Worm (Caenorhabditis elegans) whole organism, young adult: ENCODE data around the gene set-22.
A peak's percentile ranks its signal among the peaks of the same experiment; 100 is the strongest.

Experiments
- B0019.2 ChIP-seq: fragments of 200-800 bp; sonication (Bioruptor generic); conservative IDR thresholded peaks from 2 replicates; pipeline ENCODE4 v1.3.6; 2022; ENCODE audit warnings: missing genetic modification reagents, missing genetic modification characterization, missing compliant biosample characterization
- B0336.3 ChIP-seq: fragments of 200-800 bp; sonication (Bioruptor generic); IDR thresholded peaks from 2 replicates; pipeline ENCODE4 v1.3.6; 2022; ENCODE audit warnings: missing genetic modification characterization, missing compliant biosample characterization
- F23B12.7 ChIP-seq: sonication (generic microtip); optimal IDR thresholded peaks from 2 replicates; lab custom pipeline; 2017; ENCODE audit warnings: missing genetic modification characterization, mild to moderate bottlenecking, missing compliant biosample characterization, antibody characterized with exemption, moderate library complexity; ENCODE audit not compliant: insufficient read depth
- F57A8.1 ChIP-seq: fragments of 200-800 bp; sonication (Bioruptor generic); optimal IDR thresholded peaks from 2 replicates; lab custom pipeline; 2018; ENCODE audit warnings: mild to moderate bottlenecking, missing genetic modification characterization, moderate library complexity, missing compliant biosample characterization
- F57C9.4 ChIP-seq: sonication (generic microtip); optimal IDR thresholded peaks from 2 replicates; lab custom pipeline; 2017; ENCODE audit warnings: mild to moderate bottlenecking, missing genetic modification characterization, missing compliant biosample characterization
- Y53F4B.3 ChIP-seq: fragments of 200-800 bp; sonication (Bioruptor generic); IDR thresholded peaks from 2 replicates; pipeline ENCODE4 v1.3.6; 2022; ENCODE audit warnings: missing genetic modification reagents, missing genetic modification characterization, missing compliant biosample characterization
- ama-1 ChIP-seq, 3 experiments: fragments of 150-350 bp in 1 of 3; sonication (generic microtip) in 2 of 3; optimal IDR thresholded peaks; 2 replicates each; lab custom pipeline; 2014 to 2018; ENCODE audit warnings: missing biosample characterization in 2 of 3, missing genetic modification characterization in 2 of 3, missing genetic modification reagents in 2 of 3
- attf-5 ChIP-seq: fragments of 200-800 bp; sonication (Bioruptor generic); optimal IDR thresholded peaks from 2 replicates; lab custom pipeline; 2018; ENCODE audit warnings: mild to moderate bottlenecking, missing genetic modification characterization, missing compliant biosample characterization
- cebp-1 ChIP-seq, 2 experiments: fragments of 200-800 bp in 1 of 2; sonication (Bioruptor generic) in 1 of 2; sonication (generic microtip) in 1 of 2; IDR thresholded peaks in 1 of 2; optimal IDR thresholded peaks in 1 of 2; 2 replicates each; pipeline versions ENCODE4 v1.3.6 to Lab custom; 2017 to 2022; ENCODE audit warnings: missing compliant biosample characterization in 2 of 2, missing genetic modification characterization in 2 of 2, mild to moderate bottlenecking in 1 of 2, missing genetic modification reagents in 1 of 2, moderate library complexity in 1 of 2
- ceh-27 ChIP-seq: fragments of 200-800 bp; sonication (Bioruptor generic); optimal IDR thresholded peaks from 2 replicates; lab custom pipeline; 2018; ENCODE audit warnings: mild to moderate bottlenecking, missing genetic modification characterization, moderate library complexity, missing compliant biosample characterization
- ceh-58 ChIP-seq: fragments of 200-800 bp; sonication (Bioruptor generic); IDR thresholded peaks from 2 replicates; pipeline ENCODE4 v1.3.6; 2022; ENCODE audit warnings: missing genetic modification characterization, missing compliant biosample characterization
- chd-7 ChIP-seq: sonication (generic microtip); optimal IDR thresholded peaks from 2 replicates; lab custom pipeline; 2016; ENCODE audit warnings: mild to moderate bottlenecking, missing genetic modification characterization, moderate library complexity, missing compliant biosample characterization
- die-1 ChIP-seq: sonication (generic microtip); optimal IDR thresholded peaks from 2 replicates; lab custom pipeline; 2016; ENCODE audit warnings: missing genotype, mild to moderate bottlenecking, missing genetic modification characterization, missing compliant biosample characterization
- egrh-3 ChIP-seq: fragments of 200-800 bp; sonication (Bioruptor generic); IDR thresholded peaks from 2 replicates; pipeline ENCODE4 v1.3.6; 2022; ENCODE audit warnings: missing genetic modification reagents, missing genetic modification characterization, missing compliant biosample characterization
- fkh-3 ChIP-seq: sonication (generic microtip); optimal IDR thresholded peaks from 2 replicates; lab custom pipeline; 2016; ENCODE audit warnings: mild to moderate bottlenecking, missing genetic modification characterization, missing compliant biosample characterization
- gei-17 ChIP-seq: fragments of 200-800 bp; sonication (Bioruptor generic); optimal IDR thresholded peaks from 2 replicates; lab custom pipeline; 2018; ENCODE audit warnings: mild to moderate bottlenecking, missing genetic modification characterization, missing compliant biosample characterization
- hrde-1 ChIP-seq: sonication (generic microtip); optimal IDR thresholded peaks from 2 replicates; lab custom pipeline; 2016; ENCODE audit warnings: missing genetic modification characterization, mild to moderate bottlenecking, missing compliant biosample characterization, moderate library complexity, missing genotype, missing genetic modification reagents, borderline replicate concordance
- lin-26 ChIP-seq: fragments of 200-800 bp; sonication (Bioruptor generic); IDR thresholded peaks from 2 replicates; pipeline ENCODE4 v1.3.6; 2022; ENCODE audit warnings: missing genetic modification reagents, missing genetic modification characterization, missing compliant biosample characterization
- lin-40 ChIP-seq: sonication (generic microtip); optimal IDR thresholded peaks from 2 replicates; lab custom pipeline; 2016; ENCODE audit warnings: missing genetic modification characterization, mild to moderate bottlenecking, missing compliant biosample characterization, missing genotype, missing genetic modification reagents
- lsy-27 ChIP-seq: sonication (generic microtip); optimal IDR thresholded peaks from 2 replicates; lab custom pipeline; 2017; ENCODE audit warnings: missing genetic modification characterization, mild to moderate bottlenecking, missing compliant biosample characterization, antibody characterized with exemption, missing genotype, borderline replicate concordance; ENCODE audit not compliant: insufficient read depth
- nfya-1 ChIP-seq: sonication (generic microtip); optimal IDR thresholded peaks from 2 replicates; lab custom pipeline; 2017; ENCODE audit warnings: antibody characterized with exemption, missing compliant biosample characterization, missing genetic modification characterization, borderline replicate concordance; ENCODE audit not compliant: insufficient read depth
- nfya-2 ChIP-seq: fragments of 200-800 bp; sonication (Bioruptor generic); IDR thresholded peaks from 2 replicates; pipeline ENCODE4 v1.3.6; 2022; ENCODE audit warnings: missing genetic modification reagents, missing genetic modification characterization, missing compliant biosample characterization
- nfyb-1 ChIP-seq: fragments of 200-800 bp; sonication (Bioruptor generic); IDR thresholded peaks from 2 replicates; pipeline ENCODE4 v1.3.6; 2022; ENCODE audit warnings: missing genetic modification reagents, missing genetic modification characterization, missing compliant biosample characterization
- nhr-80 ChIP-seq: sonication (generic microtip); optimal IDR thresholded peaks from 2 replicates; lab custom pipeline; 2016; ENCODE audit warnings: missing genetic modification characterization, missing compliant biosample characterization
- rec-8 ChIP-seq, 2 experiments: sonication (generic microtip); optimal IDR thresholded peaks; 2 replicates each; lab custom pipeline; 2016; ENCODE audit warnings: mild to moderate bottlenecking in 2 of 2, missing genetic modification characterization in 2 of 2, missing genetic modification reagents in 2 of 2, missing genotype in 2 of 2, missing biosample characterization in 1 of 2, missing compliant biosample characterization in 1 of 2, moderate library complexity in 1 of 2
- repo-1 ChIP-seq: sonication (generic microtip); optimal IDR thresholded peaks from 2 replicates; lab custom pipeline; 2017; ENCODE audit warnings: mild to moderate bottlenecking, missing genetic modification characterization, missing compliant biosample characterization
- rpc-1 ChIP-seq, 2 experiments: fragments of 150-350 bp in 1 of 2; sonication (generic microtip) in 1 of 2; optimal IDR thresholded peaks; 2 replicates each; lab custom pipeline; 2014 to 2018; ENCODE audit warnings: missing biosample characterization in 1 of 2, missing genetic modification characterization in 1 of 2, missing genetic modification reagents in 1 of 2, missing genotype in 1 of 2
- snpc-1.1 ChIP-seq: sonication (generic microtip); optimal IDR thresholded peaks from 2 replicates; lab custom pipeline; 2017; ENCODE audit warnings: missing genetic modification characterization, mild to moderate bottlenecking, missing compliant biosample characterization, antibody characterized with exemption, moderate library complexity, missing genotype, missing genetic modification reagents; ENCODE audit not compliant: insufficient read depth
- somi-1 ChIP-seq: fragments of 200-800 bp; sonication (Bioruptor generic); optimal IDR thresholded peaks from 2 replicates; lab custom pipeline; 2018; ENCODE audit warnings: mild to moderate bottlenecking, missing genetic modification characterization, missing compliant biosample characterization
- unc-62 ChIP-seq: fragments of 150-350 bp; optimal IDR thresholded peaks from 2 replicates; lab custom pipeline; 2014; ENCODE audit warnings: missing biosample characterization, missing genetic modification reagents, missing genetic modification characterization
- zim-3 ChIP-seq: sonication (generic microtip); optimal IDR thresholded peaks from 2 replicates; lab custom pipeline; 2017; ENCODE audit warnings: mild to moderate bottlenecking, missing genetic modification characterization, moderate library complexity, missing compliant biosample characterization
- ztf-25 ChIP-seq: fragments of 200-800 bp; sonication (Bioruptor generic); IDR thresholded peaks from 2 replicates; pipeline ENCODE4 v1.3.6; 2022; ENCODE audit warnings: missing genetic modification reagents, missing genetic modification characterization, missing compliant biosample characterization
- ztf-28 ChIP-seq: fragments of 200-800 bp; sonication (Bioruptor generic); IDR thresholded peaks from 2 replicates; pipeline ENCODE4 v1.3.6; 2022; ENCODE audit warnings: missing genetic modification reagents, missing genetic modification characterization, missing compliant biosample characterization

Gene set-22

ce11 chrV:10468190-10468589 lies 31.5 kb downstream of the set-22 start, which contains the start of gene egl-9 (continued):
- TF ChIP-seq F23B12.7 (tag; lab: Kevin White, UChicago) (no peak), ceh-27 (GFP tag; lab: Kevin White, UChicago) (no peak), zim-3 (no peak), hrde-1 (tag; lab: Kevin White, UChicago) (no peak), cebp-1 (GFP tag; IDR thresholded peaks at IDR 0.05; lab: Robert Waterston, UW) (no peak), cebp-1 (tag; optimal IDR thresholded peaks at IDR 0.05; lab: Kevin White, UChicago) (peak; percentile 27), ama-1 (optimal IDR thresholded peaks at IDR 0.05; lab: Kevin White, UChicago) (peak; percentile 87), ama-1 (GFP tag; optimal IDR thresholded peaks at IDR 0.05; lab: Kevin White, UChicago) (no peak), nfya-2 (GFP tag; lab: Robert Waterston, UW) (no peak), Y53F4B.3 (no peak), somi-1 (GFP tag; lab: Kevin White, UChicago) (peak; percentile 22), B0019.2 (GFP tag; lab: Robert Waterston, UW) (no peak), nhr-80 (tag; lab: Kevin White, UChicago) (peak; percentile 86), B0336.3 (GFP tag; lab: Robert Waterston, UW) (no peak; the same call in 1 of the 2 replicates), ztf-25 (GFP tag; lab: Robert Waterston, UW) (no peak), attf-5 (peak; percentile 37), lin-26 (GFP tag; lab: Robert Waterston, UW) (0 out of 2 replicates have a peak, but pooled peaks have one; percentile 38), ceh-58 (no peak), lsy-27 (no peak), ztf-28 (no peak), nfyb-1 (GFP tag; lab: Robert Waterston, UW) (no peak; the same call in 1 of the 2 replicates), lin-40 (no peak), F57C9.4 (no peak), F57A8.1 (GFP tag; lab: Kevin White, UChicago) (no peak), gei-17 (GFP tag; lab: Kevin White, UChicago) (no peak), nfya-1 (tag; lab: Kevin White, UChicago) (no peak), unc-62 (GFP tag; lab: Kevin White, UChicago) (no peak), fkh-3 (tag; lab: Kevin White, UChicago) (no peak), rpc-1 (optimal IDR thresholded peaks at IDR 0.05; lab: Kevin White, UChicago) (no peak), rpc-1 (tag; optimal IDR thresholded peaks at IDR 0.05; lab: Kevin White, UChicago) (no peak), repo-1 (tag; lab: Kevin White, UChicago) (no peak), snpc-1.1 (tag; lab: Kevin White, UChicago) (no peak), chd-7 (peak; percentile 60)
- TF ChIP-seq, all 124 proteins: peak for 16

ce11 chrV:10468709-10469108 lies 32.0 kb downstream of the set-22 start:
- no peak for TF ChIP-seq rec-8 (tag; optimal IDR thresholded peaks at IDR 0.05; lab: Kevin White, UChicago)
- peak; percentile 44 for TF ChIP-seq ama-1 (optimal IDR thresholded peaks at IDR 0.05; lab: Kevin White, UChicago)
- TF ChIP-seq ama-1 (GFP tag; optimal IDR thresholded peaks at IDR 0.05; lab: Kevin White, UChicago) = no peak
- no peak for TF ChIP-seq die-1 (tag; lab: Kevin White, UChicago)
- TF ChIP-seq lin-26 (GFP tag; lab: Robert Waterston, UW) = no peak
- no peak for TF ChIP-seq somi-1 (GFP tag; lab: Kevin White, UChicago)

ce11 chrV:10469845-10470244 lies 33.1 kb downstream of the set-22 start:
- TF ChIP-seq egrh-3 (GFP tag; lab: Robert Waterston, UW) = no peak
